Worm (Caenorhabditis elegans): ENCODE measurements around the gene R05G6.9.
A peak's percentile ranks its signal among the peaks of the same experiment; 100 is the strongest.

The R05G6.9 gene

ce11 chrIV:7506711-7507110 lies 9.4 kb downstream of the R05G6.9 start:
- TF ChIP-seq dmd-9 (GFP tag; IDR thresholded peaks at IDR 0.05) (0 out of 2 replicates have a peak, but pooled peaks have one; percentile 36), set-16 (GFP tag; IDR thresholded peaks at IDR 0.05) (peak; percentile 36; the same call in 1 of the 2 replicates), ama-1 (optimal IDR thresholded peaks at IDR 0.05) (no peak), lin-38 (GFP tag; IDR thresholded peaks at IDR 0.05) (0 out of 2 replicates have a peak, but pooled peaks have one; percentile 11), ceh-32 (tag; optimal IDR thresholded peaks at IDR 0.05; ENCODE audit: poor library complexity) (no peak)

- TF ChIP-seq hlh-30 (tag; optimal IDR thresholded peaks at IDR 0.05; ENCODE audit: insufficient read depth) (no peak), zfp-3 (GFP tag; conservative IDR thresholded peaks at IDR 0.05) (peak; percentile 73; the same call in 1 of the 2 replicates), ceh-44 (GFP tag; IDR thresholded peaks at IDR 0.05) (no peak), F49E8.2 (tag; optimal IDR thresholded peaks at IDR 0.05; ENCODE audit: borderline replicate concordance) (peak; percentile 45), mep-1 (tag; optimal IDR thresholded peaks at IDR 0.05) (peak; percentile 61), unc-62 (GFP tag; optimal IDR thresholded peaks at IDR 0.05 in 1 of 2) (peak in 1 of 2 experiments; percentile 74), unc-62 (tag; optimal IDR thresholded peaks at IDR 0.05) (no peak), mdt-29 (GFP tag; IDR thresholded peaks at IDR 0.05) (no peak; the same call in 1 of the 2 replicates), egl-43 (GFP tag; IDR thresholded peaks at IDR 0.05) (no peak; the same call in 1 of the 2 replicates), ceh-20 (GFP tag; IDR thresholded peaks at IDR 0.05) (no peak), snpc-1.2 (GFP tag; IDR thresholded peaks at IDR 0.05) (peak; percentile 71), pha-4 (GFP tag; IDR thresholded peaks at IDR 0.05) (peak; percentile 55), pha-4 (tag; optimal IDR thresholded peaks at IDR 0.05) (no peak), ceh-28 (tag; optimal IDR thresholded peaks at IDR 0.05) (no peak), arid-1 (GFP tag; conservative IDR thresholded peaks at IDR 0.05) (peak; percentile 50; the same call in 1 of the 2 replicates), lin-38 (GFP tag; IDR thresholded peaks at IDR 0.05) (peak; percentile 53), nhr-41 (GFP tag; IDR thresholded peaks at IDR 0.05) (no peak), aha-1 (tag) (peak; percentile 93), T20F7.1 (GFP tag; optimal IDR thresholded peaks at IDR 0.05) (peak; percentile 71), ztf-11 (tag; optimal IDR thresholded peaks at IDR 0.05) (no peak), mxl-2 (GFP tag; conservative IDR thresholded peaks at IDR 0.05) (no peak), dve-1 (tag; optimal IDR thresholded peaks at IDR 0.05; ENCODE audit: insufficient read depth) (peak; percentile 46), Y48G9A.11 (GFP tag; IDR thresholded peaks at IDR 0.05) (peak; percentile 13; the same call in 1 of the 2 replicates), nhr-77 (tag; optimal IDR thresholded peaks at IDR 0.05) (peak; percentile 9), ama-1 (optimal IDR thresholded peaks at IDR 0.05) (peak; percentile 91), nhr-48 (tag; optimal IDR thresholded peaks at IDR 0.05) (peak; percentile 1), saeg-2 (GFP tag; IDR thresholded peaks at IDR 0.05) (no peak), T26A8.4 (GFP tag; IDR thresholded peaks at IDR 0.05) (no peak; the same call in 1 of the 2 replicates), nhr-10 (tag; optimal IDR thresholded peaks at IDR 0.05) (peak; percentile 32), ceh-82 (tag; optimal IDR thresholded peaks at IDR 0.05) (no peak), mes-2 (tag; optimal IDR thresholded peaks at IDR 0.05; ENCODE audit: poor library complexity, severe bottlenecking) (peak; percentile 27), lir-3 (tag; optimal IDR thresholded peaks at IDR 0.05) (no peak), unc-130 (GFP tag; optimal IDR thresholded peaks at IDR 0.05) (peak; percentile 31), set-16 (GFP tag; IDR thresholded peaks at IDR 0.05) (no peak), hlh-11 (tag; optimal IDR thresholded peaks at IDR 0.05) (peak; percentile 29), mdl-1 (tag; optimal IDR thresholded peaks at IDR 0.05) (no peak), nhr-25 (tag; optimal IDR thresholded peaks at IDR 0.05; ENCODE audit: borderline replicate concordance, insufficient read depth) (peak; percentile 34), cey-2 (tag; optimal IDR thresholded peaks at IDR 0.05; ENCODE audit: borderline replicate concordance, insufficient read depth) (no peak), pqm-1 (tag; optimal IDR thresholded peaks at IDR 0.05) (no peak), daf-8 (GFP tag; IDR thresholded peaks at IDR 0.05) (0 out of 2 replicates have a peak, but pooled peaks have one; percentile 41), zip-11 (GFP tag; IDR thresholded peaks at IDR 0.05) (no peak), lin-39 (tag; optimal IDR thresholded peaks at IDR 0.05) (no peak), lsy-2 (tag; optimal IDR thresholded peaks at IDR 0.05) (peak in 1 of 2 experiments; percentile 32), ctbp-1 (GFP tag; IDR thresholded peaks at IDR 0.05) (peak; percentile 38; the same call in 1 of the 2 replicates)
Observed at ce11 chrIV:7505866-7506488, 10.1 kb downstream of the R05G6.9 start.

Measured in whole organism, L4 larva.